Worm (Caenorhabditis elegans) whole organism, late embryonic: ENCODE results near the gene dig-1.

ENCODE experiments used
- C08G9.2 ChIP-seq: sonication (generic microtip); optimal IDR thresholded peaks from 2 replicates; lab custom pipeline; 2016; ENCODE audit warnings: mild to moderate bottlenecking, missing genetic modification characterization, moderate library complexity, missing compliant biosample characterization
- C38D4.7 ChIP-seq: fragments of 200-800 bp; sonication (Bioruptor generic); optimal IDR thresholded peaks from 2 replicates; lab custom pipeline; 2018; ENCODE audit warnings: mild to moderate bottlenecking, missing genetic modification characterization, moderate library complexity, missing compliant biosample characterization
- K02D7.2 ChIP-seq: sonication (generic microtip); optimal IDR thresholded peaks from 2 replicates; lab custom pipeline; 2017; ENCODE audit warnings: mild to moderate bottlenecking, missing genetic modification characterization, missing compliant biosample characterization
- T23F11.4 ChIP-seq: fragments of 200-800 bp; sonication (Bioruptor generic); optimal IDR thresholded peaks from 2 replicates; lab custom pipeline; 2018; ENCODE audit warnings: mild to moderate bottlenecking, missing genetic modification characterization, missing compliant biosample characterization
- ama-1 ChIP-seq: fragments of 150-350 bp; optimal IDR thresholded peaks from 2 replicates; lab custom pipeline; 2014
- ceh-2 ChIP-seq: sonication (generic microtip); optimal IDR thresholded peaks from 2 replicates; lab custom pipeline; 2016; ENCODE audit warnings: missing genotype, missing genetic modification characterization, missing compliant biosample characterization
- ceh-30 ChIP-seq: fragments of 150-350 bp; optimal IDR thresholded peaks from 2 replicates; lab custom pipeline; 2014; ENCODE audit warnings: missing biosample characterization, missing genetic modification characterization
- ceh-31 ChIP-seq: sonication (generic microtip); optimal IDR thresholded peaks from 2 replicates; lab custom pipeline; 2016; ENCODE audit warnings: missing genetic modification characterization, missing compliant biosample characterization
- ceh-45 ChIP-seq: fragments of 200-800 bp; sonication (Bioruptor generic); IDR thresholded peaks from 2 replicates; pipeline ENCODE4 v1.3.6; 2022; ENCODE audit warnings: missing genetic modification reagents, missing genetic modification characterization, missing compliant biosample characterization
- ceh-48 ChIP-seq: sonication (generic microtip); optimal IDR thresholded peaks from 2 replicates; lab custom pipeline; 2016; ENCODE audit warnings: missing genetic modification characterization, inconsistent platforms, missing compliant biosample characterization
- ceh-6 ChIP-seq: fragments of 200-800 bp; sonication (Bioruptor generic); optimal IDR thresholded peaks from 2 replicates; lab custom pipeline; 2018; ENCODE audit warnings: mild to moderate bottlenecking, missing genetic modification characterization, missing compliant biosample characterization
- ceh-9 ChIP-seq: sonication (generic microtip); optimal IDR thresholded peaks from 2 replicates; lab custom pipeline; 2016; ENCODE audit warnings: mild to moderate bottlenecking, missing genetic modification characterization, inconsistent platforms, missing compliant biosample characterization
- dmd-4 ChIP-seq: sonication (generic microtip); optimal IDR thresholded peaks from 2 replicates; lab custom pipeline; 2016; ENCODE audit warnings: borderline replicate concordance, missing genetic modification characterization, missing compliant biosample characterization
- dve-1 ChIP-seq: sonication (generic microtip); optimal IDR thresholded peaks from 2 replicates; lab custom pipeline; 2017; ENCODE audit warnings: antibody characterized with exemption, mild to moderate bottlenecking, missing genetic modification characterization, missing compliant biosample characterization
- elt-4 ChIP-seq: sonication (generic microtip); optimal IDR thresholded peaks from 2 replicates; lab custom pipeline; 2016; ENCODE audit warnings: missing genetic modification characterization, missing compliant biosample characterization
- ets-4 ChIP-seq: sonication (generic microtip); optimal IDR thresholded peaks from 2 replicates; lab custom pipeline; 2016; ENCODE audit warnings: missing genetic modification characterization, missing compliant biosample characterization
- eyg-1 ChIP-seq: sonication (generic microtip); optimal IDR thresholded peaks from 2 replicates; lab custom pipeline; 2016; ENCODE audit warnings: missing genotype, missing genetic modification characterization, missing compliant biosample characterization
- fax-1 ChIP-seq: sonication (generic microtip); optimal IDR thresholded peaks from 2 replicates; lab custom pipeline; 2016; ENCODE audit warnings: missing genotype, missing genetic modification characterization, missing compliant biosample characterization
- gmeb-2 ChIP-seq: sonication (generic microtip); optimal IDR thresholded peaks from 2 replicates; lab custom pipeline; 2016; ENCODE audit warnings: missing genetic modification characterization, inconsistent platforms, missing compliant biosample characterization
- hlh-15 ChIP-seq: sonication (generic microtip); optimal IDR thresholded peaks from 2 replicates; lab custom pipeline; 2016; ENCODE audit warnings: missing genetic modification characterization, missing compliant biosample characterization
- madf-2 ChIP-seq: sonication (generic microtip); optimal IDR thresholded peaks from 2 replicates; lab custom pipeline; 2017; ENCODE audit warnings: missing genetic modification characterization, missing compliant biosample characterization
- mec-3 ChIP-seq: sonication (generic microtip); optimal IDR thresholded peaks from 2 replicates; lab custom pipeline; 2016; ENCODE audit warnings: borderline replicate concordance, missing genetic modification characterization, missing compliant biosample characterization
- nfya-1 ChIP-seq: sonication (generic microtip); optimal IDR thresholded peaks from 2 replicates; lab custom pipeline; 2017; ENCODE audit warnings: missing genetic modification characterization, mild to moderate bottlenecking, missing compliant biosample characterization, antibody characterized with exemption, moderate library complexity
- nhr-11 ChIP-seq: fragments of 150-350 bp; optimal IDR thresholded peaks from 2 replicates; lab custom pipeline; 2014; ENCODE audit warnings: missing biosample characterization, missing genetic modification characterization
- nhr-232 ChIP-seq: sonication (generic microtip); optimal IDR thresholded peaks from 2 replicates; lab custom pipeline; 2016; ENCODE audit warnings: missing genetic modification characterization, missing compliant biosample characterization
- npax-4 ChIP-seq: sonication (generic microtip); optimal IDR thresholded peaks from 2 replicates; lab custom pipeline; 2016; ENCODE audit warnings: missing genetic modification characterization, missing compliant biosample characterization
- pag-3 ChIP-seq: sonication (generic microtip); optimal IDR thresholded peaks from 2 replicates; lab custom pipeline; 2016; ENCODE audit warnings: missing compliant biosample characterization, missing genetic modification characterization, borderline replicate concordance
- ref-2 ChIP-seq: sonication (generic microtip); optimal IDR thresholded peaks from 2 replicates; lab custom pipeline; 2016; ENCODE audit warnings: missing genetic modification characterization, missing compliant biosample characterization
- sox-2 ChIP-seq: fragments of 200-800 bp; sonication (Bioruptor generic); IDR thresholded peaks from 2 replicates; pipeline ENCODE4 v1.3.6; 2022; ENCODE audit warnings: missing genetic modification reagents, missing genetic modification characterization, missing compliant biosample characterization
- sox-4 ChIP-seq: sonication (generic microtip); optimal IDR thresholded peaks from 2 replicates; lab custom pipeline; 2017; ENCODE audit warnings: mild to moderate bottlenecking, missing genetic modification characterization, inconsistent platforms, missing compliant biosample characterization
- tbx-2 ChIP-seq: sonication (generic microtip); optimal IDR thresholded peaks from 2 replicates; lab custom pipeline; 2016; ENCODE audit warnings: missing genetic modification characterization, missing compliant biosample characterization
- tbx-7 ChIP-seq: sonication (generic microtip); optimal IDR thresholded peaks from 2 replicates; lab custom pipeline; 2016; ENCODE audit warnings: missing genotype, missing genetic modification characterization, missing compliant biosample characterization
- ttx-3 ChIP-seq: sonication (generic microtip); optimal IDR thresholded peaks from 2 replicates; lab custom pipeline; 2016; ENCODE audit warnings: missing genetic modification reagents, missing genetic modification characterization, missing compliant biosample characterization
- unc-42 ChIP-seq: sonication (generic microtip); optimal IDR thresholded peaks from 2 replicates; lab custom pipeline; 2016; ENCODE audit warnings: missing genotype, missing genetic modification characterization, missing compliant biosample characterization
- ztf-16 ChIP-seq: sonication (generic microtip); optimal IDR thresholded peaks from 2 replicates; lab custom pipeline; 2017; ENCODE audit warnings: missing genetic modification characterization, missing compliant biosample characterization

dig-1 gene

DNA sequence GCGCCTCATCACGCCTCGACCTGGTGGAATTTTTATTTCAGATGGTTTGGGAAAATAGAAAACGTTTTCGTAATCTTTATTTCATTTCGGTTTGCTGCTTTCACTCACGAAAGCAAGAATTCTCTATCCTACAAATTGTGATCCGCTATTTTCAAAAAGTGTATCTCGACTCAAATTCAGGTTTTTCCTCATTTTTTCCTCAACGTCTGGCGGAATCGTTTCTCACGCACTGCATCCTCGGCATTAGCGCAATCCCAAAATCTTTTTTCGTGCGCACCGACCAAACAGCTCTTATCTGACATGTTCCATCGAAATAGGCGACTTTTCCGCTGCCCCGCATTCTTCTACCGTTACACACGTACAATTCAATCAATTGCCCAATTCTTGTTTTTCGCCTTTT is 27.8 kb upstream of the dig-1 start, which contains the start of gene F37A4.3:
Gene F37A4.3, plus strand, starts transcription at position 301 of the 400 bp plus-strand sequence.
- TF ChIP-seq unc-42, result no peak
- no peak for TF ChIP-seq ama-1 (lab: Kevin White, UChicago)
- TF ChIP-seq npax-4 (tag; lab: Kevin White, UChicago), result no peak
- no peak for TF ChIP-seq mec-3 (tag; lab: Kevin White, UChicago)
- no peak for TF ChIP-seq fax-1 (tag; lab: Kevin White, UChicago)
- TF ChIP-seq sox-4, result no peak
- no peak for TF ChIP-seq sox-2
- TF ChIP-seq gmeb-2 (tag; lab: Kevin White, UChicago), result no peak
- TF ChIP-seq T23F11.4, result no peak
- TF ChIP-seq ceh-45 (GFP tag; lab: Robert Waterston, UW), result no peak
- no peak for TF ChIP-seq nhr-232 (tag; lab: Kevin White, UChicago)
- no peak for TF ChIP-seq tbx-7
- no peak for TF ChIP-seq ceh-48 (tag; lab: Kevin White, UChicago)
- no peak for TF ChIP-seq C38D4.7 (GFP tag; lab: Kevin White, UChicago)
- no peak for TF ChIP-seq ceh-30 (tag; lab: Kevin White, UChicago)
- no peak for TF ChIP-seq C08G9.2 (tag; lab: Kevin White, UChicago)
- no peak for TF ChIP-seq ttx-3 (tag; lab: Kevin White, UChicago)
- no peak for TF ChIP-seq ceh-2 (tag; lab: Kevin White, UChicago)

ce11 chrIII:6722208-6722679 is 23.9 kb upstream of the dig-1 start, which contains the start of the genes bath-41 and F37A4.2:
bath-41 (minus strand) TSS chrIII:6722258.
F37A4.2 (plus strand) TSS chrIII:6722454.
- TF ChIP-seq ceh-9 (tag; lab: Kevin White, UChicago) (no peak), nfya-1 (tag; lab: Kevin White, UChicago) (peak; percentile 21)

DNA sequence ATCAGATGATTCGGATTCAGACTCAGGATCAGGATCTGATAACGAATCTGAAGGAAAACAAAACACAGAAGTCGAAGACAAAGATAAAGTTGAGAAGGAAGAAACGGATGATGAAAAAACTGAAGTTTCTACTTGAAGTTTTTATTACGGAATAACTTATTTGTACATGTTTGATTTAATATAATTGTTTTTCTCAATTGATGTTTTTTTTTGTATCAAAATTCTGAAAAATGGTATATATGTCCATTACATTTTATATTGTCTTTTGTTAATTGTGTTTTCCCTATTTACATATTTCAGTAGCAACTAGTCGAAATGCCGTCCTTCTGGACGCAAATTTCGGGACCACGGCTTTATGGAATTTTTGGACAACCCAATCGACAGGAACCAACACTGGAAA is 23.0 kb upstream of the dig-1 start, which contains the start of gene F37A4.1:
Gene F37A4.1, plus strand, starts transcription at position 301 of the 400 bp plus-strand sequence.
- no peak for TF ChIP-seq nhr-11 (tag; lab: Kevin White, UChicago)
- no peak for TF ChIP-seq madf-2 (tag; lab: Kevin White, UChicago)
- no peak for TF ChIP-seq ets-4 (tag; lab: Kevin White, UChicago)
- no peak for TF ChIP-seq C08G9.2 (tag; lab: Kevin White, UChicago)
- TF ChIP-seq eyg-1 (tag; lab: Kevin White, UChicago), result no peak
- TF ChIP-seq ref-2 (tag; lab: Kevin White, UChicago), result no peak

- TF ChIP-seq tbx-2 (tag; lab: Kevin White, UChicago), result no peak
- no peak for TF ChIP-seq ztf-16 (tag; lab: Kevin White, UChicago)
- no peak for TF ChIP-seq npax-4 (tag; lab: Kevin White, UChicago)
- TF ChIP-seq dmd-4 (tag; lab: Kevin White, UChicago), result no peak
- no peak for TF ChIP-seq nfya-1 (tag; lab: Kevin White, UChicago)
- no peak for TF ChIP-seq pag-3 (tag; lab: Kevin White, UChicago)
- TF ChIP-seq ceh-30 (tag; lab: Kevin White, UChicago), result no peak
- no peak for TF ChIP-seq elt-4 (tag; lab: Kevin White, UChicago)
- TF ChIP-seq K02D7.2 (tag; lab: Kevin White, UChicago), result no peak
- no peak for TF ChIP-seq dve-1 (tag; lab: Kevin White, UChicago)
- no peak for TF ChIP-seq ceh-6 (GFP tag; lab: Kevin White, UChicago)
- TF ChIP-seq ceh-31 (tag; lab: Kevin White, UChicago), result no peak
- no peak for TF ChIP-seq hlh-15
- TF ChIP-seq sox-2, result no peak
- no peak for TF ChIP-seq T23F11.4
- TF ChIP-seq, all 69 proteins: peak for 0
Observed at ce11 chrIII:6725489-6725888, 20.6 kb upstream of the dig-1 start, which contains the start of gene wdr-4. wdr-4 (plus strand) TSS chrIII:6725789.
